Worm (Caenorhabditis elegans): ENCODE data around the gene W03H9.1.

Gene W03H9.1

DNA sequence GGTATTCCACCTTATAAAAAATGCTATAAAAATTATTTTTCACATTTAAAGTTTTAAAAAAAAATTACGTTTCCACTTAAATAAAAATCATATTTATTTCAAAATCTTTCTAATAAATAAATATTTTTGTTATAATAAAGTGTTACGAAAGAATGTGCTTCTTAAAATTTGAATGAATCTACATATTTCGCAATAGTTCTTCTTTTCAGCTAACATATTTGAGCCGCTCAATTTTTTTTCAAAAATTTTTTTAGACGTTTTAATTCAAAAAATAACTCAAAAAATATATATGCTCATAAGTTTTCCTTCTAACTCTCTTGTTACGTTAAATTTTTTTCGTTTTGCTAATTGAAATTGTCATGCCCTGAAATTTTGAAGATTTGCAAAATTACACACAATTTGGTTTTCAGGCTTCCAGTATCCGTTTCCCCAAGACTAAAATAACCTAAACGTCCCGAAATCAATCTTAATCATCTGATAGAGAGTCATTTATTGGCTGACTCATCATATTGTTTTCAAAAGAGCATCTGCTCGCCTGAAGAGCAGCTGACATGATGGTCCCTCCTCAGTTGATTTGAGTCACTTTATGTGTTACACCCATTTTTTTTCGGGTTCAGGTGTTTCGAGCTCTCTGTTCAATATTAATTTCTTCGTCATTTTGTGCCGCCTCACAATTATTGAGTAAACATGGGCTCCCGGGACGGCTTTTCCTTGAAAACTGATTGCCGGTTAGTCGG lies 28.5 kb upstream of the W03H9.1 start, which contains the start of gene efhd-1:
efhd-1 (plus strand) TSS at position 582 of the 737 bp plus-strand sequence.
- no peak for TF ChIP-seq elt-1 (tag; optimal IDR thresholded peaks at IDR 0.05; ENCODE audit: borderline replicate concordance, insufficient read depth)
- TF ChIP-seq drap-1 (GFP tag; optimal IDR thresholded peaks at IDR 0.05), result no peak
- TF ChIP-seq unc-62 (GFP tag; optimal IDR thresholded peaks at IDR 0.05), result peak; percentile 89
- peak; percentile 44 for TF ChIP-seq unc-120 (tag; optimal IDR thresholded peaks at IDR 0.05; ENCODE audit: poor library complexity, severe bottlenecking)
- peak; percentile 98 for TF ChIP-seq hlh-1 (tag; optimal IDR thresholded peaks at IDR 0.05)
- no peak for TF ChIP-seq lin-32 (GFP tag; optimal IDR thresholded peaks at IDR 0.05)

- no peak for TF ChIP-seq drap-1 (GFP tag; optimal IDR thresholded peaks at IDR 0.05)
- TF ChIP-seq unc-120 (tag; optimal IDR thresholded peaks at IDR 0.05; ENCODE audit: poor library complexity, severe bottlenecking), result no peak
- TF ChIP-seq ces-1 (GFP tag; optimal IDR thresholded peaks at IDR 0.05), result no peak
- TF ChIP-seq unc-62 (GFP tag; optimal IDR thresholded peaks at IDR 0.05), result no peak
- TF ChIP-seq hlh-1 (tag; optimal IDR thresholded peaks at IDR 0.05), result peak; percentile 12
- no peak for TF ChIP-seq M03D4.4 (tag; optimal IDR thresholded peaks at IDR 0.05)
- TF ChIP-seq mep-1 (tag; optimal IDR thresholded peaks at IDR 0.05), result no peak
- no peak for TF ChIP-seq cnd-1 (tag; optimal IDR thresholded peaks at IDR 0.05)
These were observed 26.7 kb upstream of the W03H9.1 start for ce11 chrII:14176642-14177041.

- TF ChIP-seq lin-32 (GFP tag; optimal IDR thresholded peaks at IDR 0.05), result no peak
These were observed 25.2 kb upstream of the W03H9.1 start, which contains the start of gene Y48B6A.5 for ce11 chrII:14175099-14175498. TSS of gene Y48B6A.5 (minus strand) at chrII:14175199.

DNA sequence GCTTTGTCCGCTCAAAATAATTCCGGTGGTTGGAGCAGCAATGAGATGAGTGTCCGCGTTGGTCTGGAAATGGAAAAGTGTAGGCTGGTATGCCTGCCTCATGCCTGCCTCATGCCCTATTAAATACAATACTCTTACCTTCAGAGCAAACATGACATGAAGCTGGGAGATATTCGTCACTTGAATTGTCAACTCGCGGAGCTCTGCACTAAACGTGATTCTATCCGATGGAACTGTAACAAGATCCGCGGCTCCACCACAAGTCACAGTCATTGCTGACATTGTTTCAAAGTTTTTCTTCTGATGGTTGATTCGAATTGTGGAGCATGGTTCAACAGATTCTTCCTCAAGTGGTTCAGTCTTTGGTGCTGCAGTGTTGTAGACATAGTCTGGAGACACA lies 23.2 kb upstream of the W03H9.1 start:
- TF ChIP-seq ceh-83 (GFP tag; optimal IDR thresholded peaks at IDR 0.05) (no peak), unc-62 (GFP tag; optimal IDR thresholded peaks at IDR 0.05) (no peak), ceh-43 (GFP tag; optimal IDR thresholded peaks at IDR 0.05) (no peak), hlh-1 (tag; optimal IDR thresholded peaks at IDR 0.05) (no peak), nhr-12 (tag; optimal IDR thresholded peaks at IDR 0.05) (no peak), unc-120 (tag; optimal IDR thresholded peaks at IDR 0.05; ENCODE audit: poor library complexity, severe bottlenecking) (no peak), ces-1 (GFP tag; optimal IDR thresholded peaks at IDR 0.05) (no peak), lsy-2 (tag; optimal IDR thresholded peaks at IDR 0.05) (no peak)

DNA sequence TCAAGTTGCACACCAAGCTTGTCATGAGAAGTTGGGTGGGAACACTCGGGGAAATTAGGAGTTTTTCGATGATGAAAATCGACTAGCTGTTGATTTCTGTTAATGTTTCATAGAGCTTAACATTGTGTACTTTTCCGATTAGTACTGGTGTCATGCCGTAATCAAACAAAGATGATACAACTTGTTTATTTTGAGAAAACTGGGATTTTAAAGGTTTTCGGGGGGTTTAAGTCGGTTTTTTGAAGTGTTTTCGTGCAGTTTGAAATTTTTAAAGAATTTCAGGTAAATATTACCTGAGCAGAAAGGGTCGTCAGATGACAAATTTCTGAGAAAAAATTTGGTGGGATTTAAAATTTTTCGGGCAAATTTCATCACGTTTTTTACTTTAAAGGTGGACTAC lies 21.6 kb upstream of the W03H9.1 start, which contains the start of gene eat-2:
eat-2 (minus strand) TSS at position 101 of the 400 bp plus-strand sequence.
- no peak for TF ChIP-seq ham-2 (GFP tag; optimal IDR thresholded peaks at IDR 0.05)

DNA sequence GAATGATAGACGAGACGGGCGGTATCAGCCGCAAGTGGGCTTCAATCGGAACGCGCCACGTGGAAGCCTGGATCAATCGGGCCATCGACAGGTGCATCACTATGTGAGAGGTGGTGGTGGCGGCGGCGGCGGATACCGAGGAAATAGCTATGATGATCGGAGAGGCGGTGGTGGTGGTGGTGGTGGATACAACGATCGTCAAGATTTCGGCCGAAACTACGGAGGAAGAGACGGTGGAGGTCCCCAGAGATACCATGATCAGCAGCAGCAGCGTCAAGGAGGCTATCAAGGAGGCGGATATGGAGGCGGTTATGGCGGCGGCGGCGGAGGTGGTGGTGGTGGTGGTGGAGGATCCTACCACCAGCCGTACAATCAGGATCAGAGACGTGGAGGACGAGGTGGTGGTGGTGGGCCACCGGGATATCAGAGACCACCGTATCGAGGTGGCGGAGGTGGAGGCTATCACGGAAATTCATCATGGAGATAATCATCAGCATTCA lies 15.5 kb upstream of the W03H9.1 start:
- TF ChIP-seq unc-62 (GFP tag; optimal IDR thresholded peaks at IDR 0.05) (no peak), elt-3 (tag; optimal IDR thresholded peaks at IDR 0.05) (no peak), mls-2 (tag; optimal IDR thresholded peaks at IDR 0.05) (no peak)

DNA sequence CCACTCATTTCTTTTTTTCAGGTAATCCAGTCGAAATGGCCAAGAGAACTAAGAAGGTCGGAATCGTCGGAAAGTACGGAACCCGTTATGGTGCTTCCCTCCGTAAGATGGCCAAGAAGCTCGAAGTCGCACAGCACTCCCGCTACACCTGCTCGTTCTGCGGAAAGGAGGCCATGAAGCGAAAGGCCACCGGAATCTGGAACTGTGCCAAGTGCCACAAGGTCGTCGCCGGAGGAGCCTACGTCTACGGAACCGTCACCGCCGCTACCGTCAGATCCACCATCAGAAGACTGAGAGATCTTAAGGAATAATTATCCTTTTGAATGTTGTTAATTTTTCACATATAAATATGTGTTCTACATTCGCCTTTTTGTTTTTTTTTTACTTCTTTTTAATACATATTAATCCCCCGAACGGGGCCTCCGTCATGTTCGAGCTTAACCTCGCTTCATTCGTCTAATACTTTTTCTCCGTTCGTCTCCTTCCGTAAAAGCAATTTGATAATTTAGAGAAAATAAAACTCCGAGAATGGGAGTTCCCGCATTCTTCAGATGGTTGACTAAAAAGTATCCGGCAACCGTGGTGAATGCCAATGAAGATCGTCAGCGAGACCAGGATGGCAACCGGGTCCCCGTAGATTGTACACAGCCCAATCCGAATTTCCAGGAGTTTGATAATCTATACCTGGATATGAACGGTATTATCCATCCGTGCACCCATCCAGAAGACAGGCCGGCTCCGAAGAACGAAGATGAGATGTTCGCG lies 5.5 kb upstream of the W03H9.1 start, which contains the start of the genes rpl-43 and xrn-2:
rpl-43 (plus strand) TSS at position 36 of the 765 bp plus-strand sequence.
xrn-2 (plus strand) TSS at position 510 of the 765 bp plus-strand sequence.
- TF ChIP-seq drap-1 (GFP tag; optimal IDR thresholded peaks at IDR 0.05) (no peak), nhr-12 (tag; optimal IDR thresholded peaks at IDR 0.05) (no peak), ceh-83 (GFP tag; optimal IDR thresholded peaks at IDR 0.05) (no peak), ceh-43 (GFP tag; optimal IDR thresholded peaks at IDR 0.05) (no peak), ces-1 (GFP tag; optimal IDR thresholded peaks at IDR 0.05) (no peak), cnd-1 (tag; optimal IDR thresholded peaks at IDR 0.05) (no peak), pha-4 (tag; optimal IDR thresholded peaks at IDR 0.05) (no peak), mep-1 (tag; optimal IDR thresholded peaks at IDR 0.05) (no peak), ham-2 (GFP tag; optimal IDR thresholded peaks at IDR 0.05) (no peak), elt-3 (tag; optimal IDR thresholded peaks at IDR 0.05) (no peak), nhr-2 (tag; optimal IDR thresholded peaks at IDR 0.05) (no peak), M03D4.4 (tag; optimal IDR thresholded peaks at IDR 0.05) (no peak), lsy-2 (tag; optimal IDR thresholded peaks at IDR 0.05) (no peak), mls-2 (tag; optimal IDR thresholded peaks at IDR 0.05) (no peak), tbx-8 (GFP tag; optimal IDR thresholded peaks at IDR 0.05) (no peak), snpc-4 (tag; optimal IDR thresholded peaks at IDR 0.05) (no peak), zip-8 (tag; optimal IDR thresholded peaks at IDR 0.05) (no peak), lin-32 (GFP tag; optimal IDR thresholded peaks at IDR 0.05) (no peak)
